Worm (Caenorhabditis elegans): Measurements from ENCODE around the gene F01D5.3.

ce11 chrII:14049097-14049496 lies 49.2 kb upstream of the F01D5.3 start:
- no peak for TF ChIP-seq pqm-1 (tag; optimal IDR thresholded peaks at IDR 0.05)
- no peak for TF ChIP-seq ceh-45 (GFP tag; IDR thresholded peaks at IDR 0.05)
- no peak for TF ChIP-seq unc-86 (tag; optimal IDR thresholded peaks at IDR 0.05)
- TF ChIP-seq pha-4 (tag; optimal IDR thresholded peaks at IDR 0.05), result no peak

Data from whole organism, late embryonic.